Worm (Caenorhabditis elegans): Measurements from ENCODE around the gene T26A5.2.

DNA sequence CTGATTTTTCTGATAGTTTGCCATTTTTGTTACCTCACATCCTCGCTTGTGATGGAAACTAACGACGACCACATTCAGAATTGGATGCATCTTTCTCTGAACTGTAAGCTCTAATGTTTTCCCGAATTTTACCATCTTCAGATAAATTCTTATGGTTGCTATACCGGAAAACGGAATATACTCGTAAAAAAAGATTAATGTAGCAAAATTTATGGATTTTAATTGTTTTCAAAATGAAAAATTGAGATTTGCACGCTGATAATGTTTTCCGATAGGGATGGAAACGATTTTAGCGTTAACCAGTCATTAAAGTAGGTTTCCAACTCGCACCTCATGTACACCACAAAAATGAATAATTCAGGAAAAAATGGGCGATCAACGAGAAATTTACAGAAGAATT is 16.5 kb upstream of the T26A5.2 start, which contains the start of gene T26A5.6:
- TF ChIP-seq him-1 (tag; optimal IDR thresholded peaks at IDR 0.05) (no peak), W03F9.2 (tag; optimal IDR thresholded peaks at IDR 0.05) (no peak)
